Worm (Caenorhabditis elegans): ENCODE results near the gene Y62H9A.14.

- TF ChIP-seq hmg-11 (tag; optimal IDR thresholded peaks at IDR 0.05) (no peak), ceh-82 (tag; optimal IDR thresholded peaks at IDR 0.05) (no peak), nhr-77 (tag; optimal IDR thresholded peaks at IDR 0.05) (no peak), fos-1 (tag; optimal IDR thresholded peaks at IDR 0.05) (no peak), nfya-1 (tag; optimal IDR thresholded peaks at IDR 0.05; ENCODE audit: insufficient read depth) (no peak), ceh-16 (tag; optimal IDR thresholded peaks at IDR 0.05) (no peak), egl-5 (tag; optimal IDR thresholded peaks at IDR 0.05) (no peak), elt-3 (tag; optimal IDR thresholded peaks at IDR 0.05) (no peak), tbx-2 (tag; optimal IDR thresholded peaks at IDR 0.05) (no peak), mdl-1 (tag; optimal IDR thresholded peaks at IDR 0.05) (no peak), mml-1 (tag; optimal IDR thresholded peaks at IDR 0.05) (no peak), unc-39 (tag; optimal IDR thresholded peaks at IDR 0.05) (no peak)
Measured at ce11 chrX:11908226-11908625, 12.8 kb upstream of the Y62H9A.14 start.
